Worm (Caenorhabditis elegans) whole organism, late embryonic: ENCODE results near the gene nhr-135.

Source experiments
- C38D4.7 ChIP-seq: fragments of 200-800 bp; sonication (Bioruptor generic); optimal IDR thresholded peaks from 2 replicates; lab custom pipeline; 2018; ENCODE audit warnings: mild to moderate bottlenecking, missing genetic modification characterization, moderate library complexity, missing compliant biosample characterization
- T23F11.4 ChIP-seq: fragments of 200-800 bp; sonication (Bioruptor generic); optimal IDR thresholded peaks from 2 replicates; lab custom pipeline; 2018; ENCODE audit warnings: mild to moderate bottlenecking, missing genetic modification characterization, missing compliant biosample characterization
- Y22D7AL.16 ChIP-seq: sonication (generic microtip); optimal IDR thresholded peaks from 2 replicates; lab custom pipeline; 2016; ENCODE audit warnings: missing genetic modification characterization, missing compliant biosample characterization
- ahr-1 ChIP-seq: sonication (generic microtip); optimal IDR thresholded peaks from 2 replicates; lab custom pipeline; 2016; ENCODE audit warnings: missing genetic modification characterization, missing compliant biosample characterization
- ama-1 ChIP-seq: fragments of 150-350 bp; optimal IDR thresholded peaks from 2 replicates; lab custom pipeline; 2014
- ceh-14 ChIP-seq: sonication (generic microtip); optimal IDR thresholded peaks from 2 replicates; lab custom pipeline; 2016; ENCODE audit warnings: missing genotype, missing genetic modification characterization, missing compliant biosample characterization
- ceh-18 ChIP-seq: sonication (generic microtip); optimal IDR thresholded peaks from 2 replicates; lab custom pipeline; 2016; ENCODE audit warnings: missing genetic modification characterization, missing compliant biosample characterization
- ceh-19 ChIP-seq: fragments of 200-800 bp; sonication (Bioruptor generic); optimal IDR thresholded peaks from 2 replicates; lab custom pipeline; 2018; ENCODE audit warnings: mild to moderate bottlenecking, missing genetic modification characterization, missing compliant biosample characterization
- ceh-2 ChIP-seq: sonication (generic microtip); optimal IDR thresholded peaks from 2 replicates; lab custom pipeline; 2016; ENCODE audit warnings: missing genotype, missing genetic modification characterization, missing compliant biosample characterization
- ceh-22 ChIP-seq: sonication (generic microtip); optimal IDR thresholded peaks from 2 replicates; lab custom pipeline; 2017; ENCODE audit warnings: missing biosample characterization, missing genetic modification characterization
- ceh-30 ChIP-seq: fragments of 150-350 bp; optimal IDR thresholded peaks from 2 replicates; lab custom pipeline; 2014; ENCODE audit warnings: missing biosample characterization, missing genetic modification characterization
- ceh-31 ChIP-seq: sonication (generic microtip); optimal IDR thresholded peaks from 2 replicates; lab custom pipeline; 2016; ENCODE audit warnings: missing genetic modification characterization, missing compliant biosample characterization
- ceh-34 ChIP-seq: sonication (generic microtip); optimal IDR thresholded peaks from 2 replicates; lab custom pipeline; 2016; ENCODE audit warnings: mild to moderate bottlenecking, missing genetic modification characterization, missing compliant biosample characterization
- ceh-45 ChIP-seq: fragments of 200-800 bp; sonication (Bioruptor generic); IDR thresholded peaks from 2 replicates; pipeline ENCODE4 v1.3.6; 2022; ENCODE audit warnings: missing genetic modification reagents, missing genetic modification characterization, missing compliant biosample characterization
- ceh-48 ChIP-seq: sonication (generic microtip); optimal IDR thresholded peaks from 2 replicates; lab custom pipeline; 2016; ENCODE audit warnings: missing genetic modification characterization, inconsistent platforms, missing compliant biosample characterization
- ceh-6 ChIP-seq: fragments of 200-800 bp; sonication (Bioruptor generic); optimal IDR thresholded peaks from 2 replicates; lab custom pipeline; 2018; ENCODE audit warnings: mild to moderate bottlenecking, missing genetic modification characterization, missing compliant biosample characterization
- ceh-9 ChIP-seq: sonication (generic microtip); optimal IDR thresholded peaks from 2 replicates; lab custom pipeline; 2016; ENCODE audit warnings: mild to moderate bottlenecking, missing genetic modification characterization, inconsistent platforms, missing compliant biosample characterization
- dmd-4 ChIP-seq: sonication (generic microtip); optimal IDR thresholded peaks from 2 replicates; lab custom pipeline; 2016; ENCODE audit warnings: borderline replicate concordance, missing genetic modification characterization, missing compliant biosample characterization
- dve-1 ChIP-seq: sonication (generic microtip); optimal IDR thresholded peaks from 2 replicates; lab custom pipeline; 2017; ENCODE audit warnings: antibody characterized with exemption, mild to moderate bottlenecking, missing genetic modification characterization, missing compliant biosample characterization
- elt-2 ChIP-seq: sonication (generic microtip); optimal IDR thresholded peaks from 2 replicates; lab custom pipeline; 2016; ENCODE audit warnings: missing genetic modification reagents, missing genetic modification characterization, missing compliant biosample characterization
- elt-4 ChIP-seq: sonication (generic microtip); optimal IDR thresholded peaks from 2 replicates; lab custom pipeline; 2016; ENCODE audit warnings: missing genetic modification characterization, missing compliant biosample characterization
- fax-1 ChIP-seq: sonication (generic microtip); optimal IDR thresholded peaks from 2 replicates; lab custom pipeline; 2016; ENCODE audit warnings: missing genotype, missing genetic modification characterization, missing compliant biosample characterization
- fkh-10 ChIP-seq: fragments of 150-350 bp; optimal IDR thresholded peaks from 2 replicates; lab custom pipeline; 2014; ENCODE audit warnings: missing biosample characterization, missing genetic modification reagents, missing genetic modification characterization
- fkh-6 ChIP-seq: sonication (generic microtip); optimal IDR thresholded peaks from 2 replicates; lab custom pipeline; 2016; ENCODE audit warnings: missing genetic modification characterization, missing compliant biosample characterization
- hlh-13 ChIP-seq: fragments of 200-800 bp; sonication (Bioruptor generic); optimal IDR thresholded peaks from 2 replicates; lab custom pipeline; 2018; ENCODE audit warnings: mild to moderate bottlenecking, missing genetic modification characterization, missing compliant biosample characterization
- lim-6 ChIP-seq: sonication (generic microtip); optimal IDR thresholded peaks from 2 replicates; lab custom pipeline; 2016; ENCODE audit warnings: missing genetic modification characterization, missing compliant biosample characterization
- madf-2 ChIP-seq: sonication (generic microtip); optimal IDR thresholded peaks from 2 replicates; lab custom pipeline; 2017; ENCODE audit warnings: missing genetic modification characterization, missing compliant biosample characterization
- mec-3 ChIP-seq: sonication (generic microtip); optimal IDR thresholded peaks from 2 replicates; lab custom pipeline; 2016; ENCODE audit warnings: borderline replicate concordance, missing genetic modification characterization, missing compliant biosample characterization
- nfya-1 ChIP-seq: sonication (generic microtip); optimal IDR thresholded peaks from 2 replicates; lab custom pipeline; 2017; ENCODE audit warnings: missing genetic modification characterization, mild to moderate bottlenecking, missing compliant biosample characterization, antibody characterized with exemption, moderate library complexity
- nhr-11 ChIP-seq: fragments of 150-350 bp; optimal IDR thresholded peaks from 2 replicates; lab custom pipeline; 2014; ENCODE audit warnings: missing biosample characterization, missing genetic modification characterization
- nhr-232 ChIP-seq: sonication (generic microtip); optimal IDR thresholded peaks from 2 replicates; lab custom pipeline; 2016; ENCODE audit warnings: missing genetic modification characterization, missing compliant biosample characterization
- npax-4 ChIP-seq: sonication (generic microtip); optimal IDR thresholded peaks from 2 replicates; lab custom pipeline; 2016; ENCODE audit warnings: missing genetic modification characterization, missing compliant biosample characterization
- odd-2 ChIP-seq: sonication (generic microtip); optimal IDR thresholded peaks from 2 replicates; lab custom pipeline; 2017; ENCODE audit warnings: antibody characterized with exemption, mild to moderate bottlenecking, missing genetic modification characterization, missing compliant biosample characterization
- pag-3 ChIP-seq: sonication (generic microtip); optimal IDR thresholded peaks from 2 replicates; lab custom pipeline; 2016; ENCODE audit warnings: missing compliant biosample characterization, missing genetic modification characterization, borderline replicate concordance
- pat-9 ChIP-seq: fragments of 200-800 bp; sonication (Bioruptor generic); optimal IDR thresholded peaks from 2 replicates; lab custom pipeline; 2018; ENCODE audit warnings: mild to moderate bottlenecking, missing genetic modification characterization, moderate library complexity, missing compliant biosample characterization
- pax-1 ChIP-seq: fragments of 150-350 bp; optimal IDR thresholded peaks from 2 replicates; lab custom pipeline; 2014; ENCODE audit warnings: missing biosample characterization, missing genetic modification characterization
- pha-2 ChIP-seq: sonication (generic microtip); optimal IDR thresholded peaks from 2 replicates; lab custom pipeline; 2017; ENCODE audit warnings: mild to moderate bottlenecking, missing genetic modification characterization, missing compliant biosample characterization
- pha-4 ChIP-seq: fragments of 150-350 bp; optimal IDR thresholded peaks from 2 replicates; lab custom pipeline; 2018; ENCODE audit warnings: missing biosample characterization, missing genetic modification reagents, missing genetic modification characterization
- pqm-1 ChIP-seq: sonication (generic microtip); optimal IDR thresholded peaks from 2 replicates; lab custom pipeline; 2016; ENCODE audit warnings: missing genetic modification characterization, missing compliant biosample characterization
- ref-2 ChIP-seq: sonication (generic microtip); optimal IDR thresholded peaks from 2 replicates; lab custom pipeline; 2016; ENCODE audit warnings: missing genetic modification characterization, missing compliant biosample characterization
- sdc-2 ChIP-seq: sonication (generic microtip); optimal IDR thresholded peaks from 2 replicates; lab custom pipeline; 2016; ENCODE audit warnings: missing genotype, missing genetic modification characterization, missing compliant biosample characterization
- sox-4 ChIP-seq: sonication (generic microtip); optimal IDR thresholded peaks from 2 replicates; lab custom pipeline; 2017; ENCODE audit warnings: mild to moderate bottlenecking, missing genetic modification characterization, inconsistent platforms, missing compliant biosample characterization
- tbx-2 ChIP-seq: sonication (generic microtip); optimal IDR thresholded peaks from 2 replicates; lab custom pipeline; 2016; ENCODE audit warnings: missing genetic modification characterization, missing compliant biosample characterization
- tbx-7 ChIP-seq: sonication (generic microtip); optimal IDR thresholded peaks from 2 replicates; lab custom pipeline; 2016; ENCODE audit warnings: missing genotype, missing genetic modification characterization, missing compliant biosample characterization
- ttx-3 ChIP-seq: sonication (generic microtip); optimal IDR thresholded peaks from 2 replicates; lab custom pipeline; 2016; ENCODE audit warnings: missing genetic modification reagents, missing genetic modification characterization, missing compliant biosample characterization
- unc-3 ChIP-seq, 2 experiments: fragments of 200-800 bp in 1 of 2; sonication (Bioruptor generic) in 1 of 2; sonication (generic microtip) in 1 of 2; conservative IDR thresholded peaks in 1 of 2; optimal IDR thresholded peaks in 1 of 2; 2 replicates each; pipeline versions ENCODE4 v1.3.6 to Lab custom; 2016 to 2022; ENCODE audit warnings: missing compliant biosample characterization in 2 of 2, missing genetic modification characterization in 2 of 2, missing genetic modification reagents in 1 of 2
- unc-42 ChIP-seq: sonication (generic microtip); optimal IDR thresholded peaks from 2 replicates; lab custom pipeline; 2016; ENCODE audit warnings: missing genotype, missing genetic modification characterization, missing compliant biosample characterization
- unc-86 ChIP-seq: sonication (generic microtip); optimal IDR thresholded peaks from 2 replicates; lab custom pipeline; 2016; ENCODE audit warnings: missing genetic modification characterization, missing compliant biosample characterization
- zip-5 ChIP-seq: sonication (generic microtip); optimal IDR thresholded peaks from 2 replicates; lab custom pipeline; 2016; ENCODE audit warnings: missing genetic modification characterization, missing compliant biosample characterization
- ztf-16 ChIP-seq: sonication (generic microtip); optimal IDR thresholded peaks from 2 replicates; lab custom pipeline; 2017; ENCODE audit warnings: missing genetic modification characterization, missing compliant biosample characterization

nhr-135 gene

ce11 chrV:7060396-7060795, 33.2 kb downstream of the nhr-135 start, which contains the start of the genes Y57E12AL.6 and Y57E12AL.1 (continued):
- TF ChIP-seq unc-3 (GFP tag; conservative IDR thresholded peaks at IDR 0.05; lab: Robert Waterston, UW): peak; percentile 60
- TF ChIP-seq unc-3 (tag; optimal IDR thresholded peaks at IDR 0.05; lab: Kevin White, UChicago): peak; percentile 60
- TF ChIP-seq nhr-232 (tag; lab: Kevin White, UChicago): peak; percentile 63
- TF ChIP-seq ceh-31 (tag; lab: Kevin White, UChicago): peak; percentile 67
- peak; percentile 72 for TF ChIP-seq ceh-18
- peak; percentile 48 for TF ChIP-seq ceh-19 (GFP tag; lab: Kevin White, UChicago)
- no peak for TF ChIP-seq dmd-4
- TF ChIP-seq zip-5 (tag; lab: Kevin White, UChicago): peak; percentile 45
- peak; percentile 65 for TF ChIP-seq unc-86 (tag; lab: Kevin White, UChicago)
- peak; percentile 62 for TF ChIP-seq sdc-2
- TF ChIP-seq tbx-2 (tag; lab: Kevin White, UChicago): peak; percentile 75
- TF ChIP-seq ceh-9: no peak
- peak; percentile 31 for TF ChIP-seq fkh-6
- no peak for TF ChIP-seq fkh-10
- peak; percentile 56 for TF ChIP-seq ceh-6 (GFP tag; lab: Kevin White, UChicago)
- TF ChIP-seq elt-4: no peak
- peak; percentile 55 for TF ChIP-seq npax-4
- TF ChIP-seq sox-4 (tag; lab: Kevin White, UChicago): peak; percentile 41
- no peak for TF ChIP-seq tbx-7
- peak; percentile 28 for TF ChIP-seq unc-42 (tag; lab: Kevin White, UChicago)
- TF ChIP-seq ceh-45 (GFP tag; lab: Robert Waterston, UW): no peak
- TF ChIP-seq ceh-34 (tag; lab: Kevin White, UChicago): peak; percentile 60
- TF ChIP-seq dve-1: peak; percentile 74
- no peak for TF ChIP-seq mec-3 (tag; lab: Kevin White, UChicago)
- TF ChIP-seq ama-1 (lab: Kevin White, UChicago): no peak
- no peak for TF ChIP-seq pat-9
- TF ChIP-seq nhr-11 (tag; lab: Kevin White, UChicago): no peak
- no peak for TF ChIP-seq ceh-30 (tag; lab: Kevin White, UChicago)
- peak; percentile 40 for TF ChIP-seq ref-2 (tag; lab: Kevin White, UChicago)
- peak; percentile 88 for TF ChIP-seq elt-2 (tag; lab: Kevin White, UChicago)
- peak; percentile 71 for TF ChIP-seq nfya-1
- peak; percentile 34 for TF ChIP-seq odd-2 (tag; lab: Kevin White, UChicago)
- peak; percentile 44 for TF ChIP-seq pha-2 (tag; lab: Kevin White, UChicago)
- peak; percentile 64 for TF ChIP-seq ceh-48 (tag; lab: Kevin White, UChicago)
- TF ChIP-seq madf-2 (tag; lab: Kevin White, UChicago): peak; percentile 62
- peak; percentile 53 for TF ChIP-seq Y22D7AL.16
- TF ChIP-seq ttx-3 (tag; lab: Kevin White, UChicago): peak; percentile 69
- peak; percentile 19 for TF ChIP-seq ceh-2 (tag; lab: Kevin White, UChicago)
- TF ChIP-seq pax-1 (tag; lab: Kevin White, UChicago): no peak
- peak; percentile 46 for TF ChIP-seq C38D4.7 (GFP tag; lab: Kevin White, UChicago)
- TF ChIP-seq lim-6 (tag; lab: Kevin White, UChicago): no peak
- no peak for TF ChIP-seq T23F11.4 (GFP tag; lab: Kevin White, UChicago)
- TF ChIP-seq ceh-14 (tag; lab: Kevin White, UChicago): peak; percentile 85
- TF ChIP-seq fax-1 (tag; lab: Kevin White, UChicago): peak; percentile 39
- no peak for TF ChIP-seq hlh-13
- no peak for TF ChIP-seq ceh-22
- no peak for TF ChIP-seq pha-4 (tag; lab: Kevin White, UChicago)
- TF ChIP-seq pqm-1 (tag; lab: Kevin White, UChicago): no peak
- no peak for TF ChIP-seq pag-3 (tag; lab: Kevin White, UChicago)
- TF ChIP-seq ahr-1 (tag; lab: Kevin White, UChicago): no peak
- peak; percentile 64 for TF ChIP-seq ztf-16 (tag; lab: Kevin White, UChicago)
